Worm (Caenorhabditis elegans) whole organism, young adult: ENCODE data around the gene lurp-4.

ENCODE experiments used
- B0035.1 ChIP-seq: sonication (generic microtip); optimal IDR thresholded peaks from 2 replicates; lab custom pipeline; 2016; ENCODE audit warnings: missing genetic modification characterization, mild to moderate bottlenecking, missing compliant biosample characterization, missing genotype, missing genetic modification reagents
- B0261.1 ChIP-seq: sonication (generic microtip); optimal IDR thresholded peaks from 2 replicates; lab custom pipeline; 2016; ENCODE audit warnings: mild to moderate bottlenecking, missing genetic modification characterization, moderate library complexity, missing compliant biosample characterization
- D2030.7 ChIP-seq: fragments of 200-800 bp; sonication (Bioruptor generic); IDR thresholded peaks from 2 replicates; pipeline ENCODE4 v1.3.6; 2022; ENCODE audit warnings: missing genetic modification reagents, missing genetic modification characterization, missing compliant biosample characterization
- F22D6.2 ChIP-seq: sonication (generic microtip); optimal IDR thresholded peaks from 2 replicates; lab custom pipeline; 2016; ENCODE audit warnings: mild to moderate bottlenecking, missing genetic modification characterization, missing compliant biosample characterization
- F23B12.7 ChIP-seq: sonication (generic microtip); optimal IDR thresholded peaks from 2 replicates; lab custom pipeline; 2017; ENCODE audit warnings: missing genetic modification characterization, mild to moderate bottlenecking, missing compliant biosample characterization, antibody characterized with exemption, moderate library complexity; ENCODE audit not compliant: insufficient read depth
- F52B5.7 ChIP-seq: sonication (generic microtip); optimal IDR thresholded peaks from 2 replicates; lab custom pipeline; 2016; ENCODE audit warnings: mild to moderate bottlenecking, missing genetic modification characterization, missing compliant biosample characterization
- Y56A3A.18 ChIP-seq: fragments of 200-800 bp; sonication (Bioruptor generic); IDR thresholded peaks from 2 replicates; pipeline ENCODE4 v1.3.6; 2022; ENCODE audit warnings: missing genetic modification reagents, missing genetic modification characterization, missing compliant biosample characterization
- Y67H2A.10 ChIP-seq: fragments of 200-800 bp; sonication (Bioruptor generic); conservative IDR thresholded peaks from 2 replicates; pipeline ENCODE4 v1.3.6; 2022; ENCODE audit warnings: missing genetic modification reagents, missing genetic modification characterization, missing compliant biosample characterization
- attf-5 ChIP-seq: fragments of 200-800 bp; sonication (Bioruptor generic); optimal IDR thresholded peaks from 2 replicates; lab custom pipeline; 2018; ENCODE audit warnings: mild to moderate bottlenecking, missing genetic modification characterization, missing compliant biosample characterization
- bed-1 ChIP-seq: fragments of 200-800 bp; sonication (Bioruptor generic); IDR thresholded peaks from 2 replicates; pipeline ENCODE4 v1.3.6; 2022; ENCODE audit warnings: missing genetic modification reagents, missing genetic modification characterization, missing compliant biosample characterization
- bed-2 ChIP-seq: fragments of 200-800 bp; sonication (Bioruptor generic); IDR thresholded peaks from 2 replicates; pipeline ENCODE4 v1.3.6; 2022; ENCODE audit warnings: missing genetic modification reagents, missing genetic modification characterization, missing compliant biosample characterization
- ccch-3 ChIP-seq: fragments of 200-800 bp; sonication (Bioruptor generic); optimal IDR thresholded peaks from 2 replicates; lab custom pipeline; 2018; ENCODE audit warnings: mild to moderate bottlenecking, missing genetic modification characterization, missing compliant biosample characterization
- ceh-100 ChIP-seq: fragments of 200-800 bp; sonication (Bioruptor generic); IDR thresholded peaks from 2 replicates; pipeline ENCODE4 v1.3.6; 2022; ENCODE audit warnings: missing genetic modification reagents, missing genetic modification characterization, missing compliant biosample characterization
- ceh-58 ChIP-seq: fragments of 200-800 bp; sonication (Bioruptor generic); IDR thresholded peaks from 2 replicates; pipeline ENCODE4 v1.3.6; 2022; ENCODE audit warnings: missing genetic modification characterization, missing compliant biosample characterization
- chd-7 ChIP-seq: sonication (generic microtip); optimal IDR thresholded peaks from 2 replicates; lab custom pipeline; 2016; ENCODE audit warnings: mild to moderate bottlenecking, missing genetic modification characterization, moderate library complexity, missing compliant biosample characterization
- efl-1 ChIP-seq: fragments of 150-350 bp; optimal IDR thresholded peaks from 2 replicates; lab custom pipeline; 2014; ENCODE audit warnings: missing biosample characterization, missing genetic modification reagents, missing genetic modification characterization
- ekl-4 ChIP-seq: fragments of 200-800 bp; sonication (Bioruptor generic); IDR thresholded peaks from 2 replicates; pipeline ENCODE4 v1.3.6; 2022; ENCODE audit warnings: missing genetic modification reagents, missing genetic modification characterization, missing compliant biosample characterization
- fkh-3 ChIP-seq: sonication (generic microtip); optimal IDR thresholded peaks from 2 replicates; lab custom pipeline; 2016; ENCODE audit warnings: mild to moderate bottlenecking, missing genetic modification characterization, missing compliant biosample characterization
- gei-17 ChIP-seq: fragments of 200-800 bp; sonication (Bioruptor generic); optimal IDR thresholded peaks from 2 replicates; lab custom pipeline; 2018; ENCODE audit warnings: mild to moderate bottlenecking, missing genetic modification characterization, missing compliant biosample characterization
- him-1 ChIP-seq: sonication (generic microtip); optimal IDR thresholded peaks from 2 replicates; lab custom pipeline; 2016; ENCODE audit warnings: missing genotype, missing genetic modification reagents, missing genetic modification characterization, missing compliant biosample characterization
- hmg-20 ChIP-seq: fragments of 200-800 bp; sonication (Bioruptor generic); IDR thresholded peaks from 2 replicates; pipeline ENCODE4 v1.3.6; 2022; ENCODE audit warnings: missing genetic modification reagents, missing genetic modification characterization, missing compliant biosample characterization
- hrde-1 ChIP-seq: sonication (generic microtip); optimal IDR thresholded peaks from 2 replicates; lab custom pipeline; 2016; ENCODE audit warnings: missing genetic modification characterization, mild to moderate bottlenecking, missing compliant biosample characterization, moderate library complexity, missing genotype, missing genetic modification reagents, borderline replicate concordance
- lsy-27 ChIP-seq: sonication (generic microtip); optimal IDR thresholded peaks from 2 replicates; lab custom pipeline; 2017; ENCODE audit warnings: missing genetic modification characterization, mild to moderate bottlenecking, missing compliant biosample characterization, antibody characterized with exemption, missing genotype, borderline replicate concordance; ENCODE audit not compliant: insufficient read depth
- nfya-1 ChIP-seq: sonication (generic microtip); optimal IDR thresholded peaks from 2 replicates; lab custom pipeline; 2017; ENCODE audit warnings: antibody characterized with exemption, missing compliant biosample characterization, missing genetic modification characterization, borderline replicate concordance; ENCODE audit not compliant: insufficient read depth
- nhr-27 ChIP-seq: fragments of 200-800 bp; sonication (Bioruptor generic); optimal IDR thresholded peaks from 2 replicates; lab custom pipeline; 2018; ENCODE audit warnings: mild to moderate bottlenecking, missing genetic modification characterization, moderate library complexity, missing compliant biosample characterization
- pbrm-1 ChIP-seq: fragments of 200-800 bp; sonication (Bioruptor generic); IDR thresholded peaks from 2 replicates; pipeline ENCODE4 v1.3.6; 2022; ENCODE audit warnings: missing genetic modification reagents, missing genetic modification characterization, missing compliant biosample characterization
- pha-4 ChIP-seq: fragments of 150-350 bp; sonication (generic microtip); optimal IDR thresholded peaks from 2 replicates; lab custom pipeline; 2014; ENCODE audit warnings: missing biosample characterization, missing genetic modification reagents, missing genetic modification characterization
- rcor-1 ChIP-seq: fragments of 200-800 bp; sonication (Bioruptor generic); IDR thresholded peaks from 2 replicates; pipeline ENCODE4 v1.3.6; 2022; ENCODE audit warnings: missing genetic modification reagents, missing genetic modification characterization, missing compliant biosample characterization
- sdz-38 ChIP-seq: sonication (generic microtip); optimal IDR thresholded peaks from 2 replicates; lab custom pipeline; 2016; ENCODE audit warnings: missing genotype, missing genetic modification characterization, missing compliant biosample characterization
- snpc-3.4 ChIP-seq: sonication (generic microtip); optimal IDR thresholded peaks from 2 replicates; lab custom pipeline; 2017; ENCODE audit warnings: missing genetic modification characterization, mild to moderate bottlenecking, missing compliant biosample characterization, antibody characterized with exemption, moderate library complexity, missing genotype, missing genetic modification reagents
- unc-62 ChIP-seq: fragments of 150-350 bp; optimal IDR thresholded peaks from 2 replicates; lab custom pipeline; 2014; ENCODE audit warnings: missing biosample characterization, missing genetic modification reagents, missing genetic modification characterization
- zim-3 ChIP-seq: sonication (generic microtip); optimal IDR thresholded peaks from 2 replicates; lab custom pipeline; 2017; ENCODE audit warnings: mild to moderate bottlenecking, missing genetic modification characterization, moderate library complexity, missing compliant biosample characterization
- ztf-22 ChIP-seq: fragments of 200-800 bp; sonication (Bioruptor generic); optimal IDR thresholded peaks from 2 replicates; lab custom pipeline; 2018; ENCODE audit warnings: mild to moderate bottlenecking, missing genetic modification characterization, moderate library complexity, missing compliant biosample characterization
- ztf-3 ChIP-seq: fragments of 200-800 bp; sonication (Bioruptor generic); optimal IDR thresholded peaks from 2 replicates; lab custom pipeline; 2018; ENCODE audit warnings: mild to moderate bottlenecking, missing genetic modification characterization, missing compliant biosample characterization

The lurp-4 gene

DNA sequence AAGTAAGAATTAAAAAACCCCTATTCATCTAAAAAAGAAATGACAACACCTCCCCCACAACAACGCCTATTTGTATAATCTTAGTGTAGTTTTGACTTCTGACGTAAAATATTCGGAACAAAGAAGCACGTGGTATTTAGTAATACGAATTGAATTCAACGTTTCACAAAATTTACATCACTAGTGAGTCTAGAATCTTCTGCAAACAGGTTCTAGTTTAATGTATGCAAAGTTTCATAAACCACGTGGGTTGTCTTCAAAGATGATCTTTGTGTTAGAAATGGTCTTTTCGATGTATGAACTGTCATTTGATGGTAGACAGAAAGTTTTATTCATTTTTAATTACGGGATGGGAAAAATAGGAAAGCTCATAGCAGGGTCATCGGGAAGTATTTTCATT is 19.3 kb upstream of the lurp-4 start:
- TF ChIP-seq F22D6.2 (tag; lab: Kevin White, UChicago) (no peak), Y56A3A.18 (GFP tag; lab: Robert Waterston, UW) (no peak), nhr-27 (tag; lab: Kevin White, UChicago) (no peak), hrde-1 (tag; lab: Kevin White, UChicago) (no peak), sdz-38 (tag; lab: Kevin White, UChicago) (no peak), snpc-3.4 (tag; lab: Kevin White, UChicago) (no peak), ztf-22 (GFP tag; lab: Kevin White, UChicago) (no peak), rcor-1 (GFP tag; lab: Robert Waterston, UW) (no peak), efl-1 (no peak), nfya-1 (tag; lab: Kevin White, UChicago) (no peak), ekl-4 (GFP tag; lab: Robert Waterston, UW) (no peak), ccch-3 (no peak), Y67H2A.10 (no peak), chd-7 (tag; lab: Kevin White, UChicago) (no peak)

DNA sequence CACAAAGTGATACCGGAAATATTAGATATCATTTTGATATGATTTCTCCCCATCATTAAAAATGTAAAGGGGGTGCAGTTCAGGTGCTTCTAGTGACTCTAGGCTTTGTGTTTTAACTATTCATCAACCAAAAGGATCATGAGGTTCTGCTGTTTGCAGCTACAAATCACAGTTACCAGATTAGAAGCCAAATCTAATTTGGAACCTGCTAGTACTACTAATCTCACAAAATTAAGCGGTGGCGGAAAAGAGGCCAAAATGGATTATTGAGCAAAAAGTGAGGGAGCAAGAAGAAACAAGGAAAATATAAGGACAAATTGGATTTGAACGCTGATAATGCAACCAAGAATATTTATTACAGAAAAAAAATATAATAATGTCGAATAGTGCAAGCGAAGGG is 18.3 kb upstream of the lurp-4 start:
- TF ChIP-seq lsy-27 (tag; lab: Kevin White, UChicago) (no peak), ztf-3 (GFP tag; lab: Kevin White, UChicago) (no peak), ceh-58 (GFP tag; lab: Robert Waterston, UW) (no peak), bed-1 (GFP tag; lab: Robert Waterston, UW) (no peak), hmg-20 (GFP tag; lab: Robert Waterston, UW) (no peak), unc-62 (GFP tag; lab: Kevin White, UChicago) (no peak), B0261.1 (tag; lab: Kevin White, UChicago) (no peak), him-1 (tag; lab: Kevin White, UChicago) (no peak), zim-3 (tag; lab: Kevin White, UChicago) (no peak)
- TF ChIP-seq, all 124 proteins: peak for 0

DNA sequence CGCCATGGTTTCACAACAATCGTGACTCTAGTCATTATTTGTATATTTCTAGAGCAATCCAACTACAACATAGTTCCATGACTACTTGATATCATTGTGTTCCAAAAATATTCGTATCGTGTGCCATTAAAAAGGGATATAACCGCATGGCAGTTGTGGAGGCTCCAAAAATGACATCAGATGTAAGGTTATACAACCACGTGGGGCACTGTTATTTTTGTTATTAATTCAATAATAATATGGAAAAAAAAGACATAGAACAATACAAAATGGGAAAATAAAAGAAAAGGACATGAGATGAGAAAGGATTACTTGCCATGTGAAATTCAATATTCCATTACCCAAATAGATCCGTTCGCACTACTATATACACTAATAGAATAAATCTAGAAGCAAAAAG is 17.0 kb upstream of the lurp-4 start:
- TF ChIP-seq hrde-1 (tag; lab: Kevin White, UChicago), result no peak
- TF ChIP-seq bed-2, result no peak
- no peak for TF ChIP-seq attf-5 (GFP tag; lab: Kevin White, UChicago)
- TF ChIP-seq gei-17 (GFP tag; lab: Kevin White, UChicago), result no peak
- TF ChIP-seq pbrm-1, result no peak
- TF ChIP-seq ceh-100 (GFP tag; lab: Robert Waterston, UW), result no peak
- no peak for TF ChIP-seq nhr-27 (tag; lab: Kevin White, UChicago)
- no peak for TF ChIP-seq pha-4 (tag; lab: Kevin White, UChicago)
- no peak for TF ChIP-seq B0035.1
- no peak for TF ChIP-seq lsy-27 (tag; lab: Kevin White, UChicago)
- TF ChIP-seq F52B5.7 (tag; lab: Kevin White, UChicago), result no peak
- TF ChIP-seq D2030.7, result no peak
- no peak for TF ChIP-seq fkh-3 (tag; lab: Kevin White, UChicago)
- no peak for TF ChIP-seq F23B12.7 (tag; lab: Kevin White, UChicago)
- no peak for TF ChIP-seq snpc-3.4 (tag; lab: Kevin White, UChicago)
- TF ChIP-seq, all 124 proteins: peak for 0
